Worm (Caenorhabditis elegans) whole organism, L4 larva: ENCODE measurements around the gene ddp-1.
A peak's percentile ranks its signal among the peaks of the same experiment; 100 is the strongest.
"Not testable (repeated sequence)": the region's sequence is repeated elsewhere in the genome, so short reads cannot be mapped to it uniquely, and the experiment has no call there.

Experiments used
- fkh-10 ChIP-seq: fragments of 150-350 bp; optimal IDR thresholded peaks from 2 replicates; lab custom pipeline; 2014; ENCODE audit warnings: missing biosample characterization, missing genetic modification reagents, missing genetic modification characterization
- lim-7 ChIP-seq: fragments of 200-800 bp; sonication (Bioruptor generic); IDR thresholded peaks from 2 replicates; pipeline ENCODE4 v1.3.6; 2022; ENCODE audit warnings: missing genetic modification characterization, missing compliant biosample characterization
- lin-39 ChIP-seq: fragments of 150-350 bp; optimal IDR thresholded peaks from 2 replicates; lab custom pipeline; 2014; ENCODE audit warnings: missing biosample characterization, missing genetic modification reagents, missing genetic modification characterization
- lsy-2 ChIP-seq, 2 experiments: fragments of 150-350 bp in 1 of 2; sonication (generic microtip) in 1 of 2; optimal IDR thresholded peaks; 2 replicates each; lab custom pipeline; 2014 to 2017; ENCODE audit warnings: missing biosample characterization in 2 of 2, missing genetic modification characterization in 2 of 2
- nhr-11 ChIP-seq: fragments of 150-350 bp; optimal IDR thresholded peaks from 2 replicates; lab custom pipeline; 2014; ENCODE audit warnings: missing biosample characterization, missing genetic modification characterization
- nhr-28 ChIP-seq: fragments of 150-350 bp; optimal IDR thresholded peaks from 2 replicates; lab custom pipeline; 2014; ENCODE audit warnings: missing biosample characterization, missing genetic modification characterization
- nhr-48 ChIP-seq: sonication (generic microtip); optimal IDR thresholded peaks from 2 replicates; lab custom pipeline; 2016; ENCODE audit warnings: mild to moderate bottlenecking, missing genetic modification characterization, missing compliant biosample characterization
- nhr-77 ChIP-seq: fragments of 150-350 bp; optimal IDR thresholded peaks from 2 replicates; lab custom pipeline; 2014; ENCODE audit warnings: missing biosample characterization, missing genetic modification characterization
- skn-1 ChIP-seq: fragments of 150-350 bp; optimal IDR thresholded peaks from 2 replicates; lab custom pipeline; 2014; ENCODE audit warnings: missing biosample characterization, missing genetic modification characterization
- tra-1 ChIP-seq: fragments of 200-800 bp; sonication (Bioruptor generic); IDR thresholded peaks from 2 replicates; pipeline ENCODE4 v1.3.6; 2022; ENCODE audit warnings: missing genetic modification reagents, missing genetic modification characterization, missing compliant biosample characterization
- zag-1 ChIP-seq: fragments of 150-350 bp; optimal IDR thresholded peaks from 2 replicates; lab custom pipeline; 2014; ENCODE audit warnings: missing biosample characterization, missing genetic modification characterization
- ztf-11 ChIP-seq: fragments of 150-350 bp; optimal IDR thresholded peaks from 2 replicates; lab custom pipeline; 2014; ENCODE audit warnings: missing biosample characterization, missing genetic modification characterization

DNA sequence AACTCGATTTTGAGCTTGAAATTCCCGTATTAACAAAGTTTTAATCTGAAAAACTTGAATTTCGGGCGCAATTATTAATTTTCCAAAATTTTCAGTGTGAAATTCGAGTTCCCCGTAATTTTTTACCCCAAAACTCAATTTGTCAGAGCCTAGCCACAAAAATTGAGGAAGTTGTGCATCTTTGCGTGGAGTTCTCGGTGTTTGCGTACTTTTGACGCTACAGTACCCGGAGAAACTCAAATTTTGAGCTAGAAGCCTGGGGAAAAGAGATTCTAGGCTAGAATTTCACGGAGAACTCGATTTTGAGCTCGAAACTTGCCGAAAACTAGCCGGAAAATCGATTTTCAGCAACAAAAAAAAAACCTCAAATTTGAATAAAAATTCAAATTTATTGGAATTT lies 40.7 kb downstream of the ddp-1 start:
- not testable (repeated sequence) for TF ChIP-seq skn-1 (tag; lab: Kevin White, UChicago); fkh-10 (GFP tag; lab: Kevin White, UChicago); nhr-77; nhr-48; zag-1; nhr-28 (tag; lab: Kevin White, UChicago); ztf-11 (tag; lab: Kevin White, UChicago); tra-1 (GFP tag; lab: Robert Waterston, UW); lim-7 (GFP tag; lab: Robert Waterston, UW); nhr-11 (tag; lab: Kevin White, UChicago); lin-39 (tag; lab: Kevin White, UChicago)
- peak in 1 of 2 experiments; percentile 44 for TF ChIP-seq lsy-2 (tag; optimal IDR thresholded peaks at IDR 0.05; lab: Kevin White, UChicago)
